Worm (Caenorhabditis elegans): ENCODE measurements around the gene sars-2.

ce11 chrIV:4357296-4357695 is at the start of gene sars-2:
- TF ChIP-seq pha-4 (tag; optimal IDR thresholded peaks at IDR 0.05) (no peak), elt-2 (tag; optimal IDR thresholded peaks at IDR 0.05) (no peak), pqm-1 (tag; optimal IDR thresholded peaks at IDR 0.05) (no peak), pag-3 (tag; optimal IDR thresholded peaks at IDR 0.05; ENCODE audit: borderline replicate concordance) (no peak), ahr-1 (tag; optimal IDR thresholded peaks at IDR 0.05) (no peak)
